Fruit fly (Drosophila melanogaster) whole organism, embryonic: Measurements from ENCODE around the gene cype.

Experiments
- CG10462 ChIP-seq: fragments of 200-800 bp; sonication (Bioruptor generic); optimal IDR thresholded peaks from 2 replicates; lab custom pipeline; 2016; ENCODE audit warnings: missing biosample characterization, missing genetic modification characterization
- CG10543 ChIP-seq: fragments of 200-800 bp; sonication (Bioruptor generic); optimal IDR thresholded peaks from 3 replicates; lab custom pipeline; 2017; ENCODE audit warnings: missing biosample characterization, mild to moderate bottlenecking, missing genetic modification characterization, moderate library complexity
- CG11247 ChIP-seq: fragments of 200-800 bp; sonication (Bioruptor generic); IDR thresholded peaks from 2 replicates; pipeline ENCODE4 v1.3.6; 2022; ENCODE audit warnings: missing biosample characterization, missing genetic modification characterization
- CG11560 ChIP-seq: fragments of 200-800 bp; sonication (Bioruptor generic); IDR thresholded peaks from 3 replicates; pipeline ENCODE4 v1.3.6; 2022; ENCODE audit warnings: missing biosample characterization, missing genetic modification characterization
- CG1233 ChIP-seq: fragments of 200-800 bp; sonication (Bioruptor generic); optimal IDR thresholded peaks from 4 replicates; lab custom pipeline; 2018; ENCODE audit warnings: missing biosample characterization, mild to moderate bottlenecking, missing genetic modification characterization
- CG12391 ChIP-seq: fragments of 200-800 bp; sonication (Bioruptor generic); optimal IDR thresholded peaks from 3 replicates; lab custom pipeline; 2018; ENCODE audit warnings: missing biosample characterization, mild to moderate bottlenecking, missing genetic modification characterization, moderate library complexity
- CG12659 ChIP-seq: fragments of 200-800 bp; sonication (Bioruptor generic); optimal IDR thresholded peaks from 3 replicates; lab custom pipeline; 2017; ENCODE audit warnings: mild to moderate bottlenecking, missing biosample characterization, missing genetic modification reagents, missing genetic modification characterization
- CG12942 ChIP-seq: fragments of 200-800 bp; sonication (Bioruptor generic); optimal IDR thresholded peaks from 3 replicates; lab custom pipeline; 2016; ENCODE audit warnings: missing biosample characterization, missing genetic modification characterization
- CG13287 ChIP-seq: fragments of 200-800 bp; sonication (Bioruptor generic); IDR thresholded peaks from 2 replicates; pipeline ENCODE4 v1.3.6; 2022; ENCODE audit warnings: missing biosample characterization, missing genetic modification characterization; ENCODE audit not compliant: partially characterized antibody
- CG14860 ChIP-seq: fragments of 200-800 bp; sonication (Bioruptor generic); IDR thresholded peaks from 3 replicates; pipeline ENCODE4 v1.3.6; 2022; ENCODE audit warnings: missing biosample characterization, missing genetic modification characterization; ENCODE audit not compliant: partially characterized antibody
- CG1529 ChIP-seq: fragments of 200-800 bp; sonication (Bioruptor generic); optimal IDR thresholded peaks from 3 replicates; lab custom pipeline; 2018; ENCODE audit warnings: missing biosample characterization, missing genetic modification characterization
- CG17612 ChIP-seq: fragments of 200-800 bp; sonication (Bioruptor generic); IDR thresholded peaks from 2 replicates; pipeline ENCODE4 v1.3.6; 2022; ENCODE audit warnings: missing biosample characterization, missing genetic modification characterization
- CG17802 ChIP-seq: fragments of 200-800 bp; sonication (Bioruptor generic); optimal IDR thresholded peaks from 2 replicates; lab custom pipeline; 2018; ENCODE audit warnings: missing biosample characterization, mild to moderate bottlenecking, missing genetic modification characterization, moderate library complexity
- CG1832 ChIP-seq: fragments of 200-800 bp; sonication (Bioruptor generic); optimal IDR thresholded peaks from 2 replicates; lab custom pipeline; 2017; ENCODE audit warnings: missing biosample characterization, mild to moderate bottlenecking, missing genetic modification characterization, inconsistent platforms
- CG2116 ChIP-seq: fragments of 200-800 bp; sonication (Bioruptor generic); optimal IDR thresholded peaks from 3 replicates; lab custom pipeline; 2018; ENCODE audit warnings: missing biosample characterization, mild to moderate bottlenecking, missing genetic modification characterization
- CG2875 ChIP-seq: fragments of 200-800 bp; sonication (Bioruptor generic); optimal IDR thresholded peaks from 2 replicates; lab custom pipeline; 2017; ENCODE audit warnings: missing biosample characterization, mild to moderate bottlenecking, missing genetic modification characterization, missing genetic modification reagents
- CG3065 ChIP-seq: fragments of 200-800 bp; sonication (Bioruptor generic); optimal IDR thresholded peaks from 2 replicates; lab custom pipeline; 2016; ENCODE audit warnings: missing biosample characterization, missing genetic modification characterization
- CG31441 ChIP-seq: fragments of 200-800 bp; sonication (Bioruptor generic); IDR thresholded peaks from 2 replicates; pipeline ENCODE4 v1.3.6; 2022; ENCODE audit warnings: missing biosample characterization, missing genetic modification characterization
- CG32532 ChIP-seq: fragments of 200-800 bp; sonication (Bioruptor generic); IDR thresholded peaks from 2 replicates; pipeline ENCODE4 v1.3.6; 2022; ENCODE audit warnings: missing biosample characterization, missing genetic modification characterization
- CG33213 ChIP-seq: fragments of 200-800 bp; sonication (Bioruptor generic); optimal IDR thresholded peaks from 3 replicates; lab custom pipeline; 2016; ENCODE audit warnings: missing biosample characterization, missing genetic modification characterization
- CG33557 ChIP-seq: fragments of 200-800 bp; sonication (Bioruptor generic); optimal IDR thresholded peaks from 2 replicates; lab custom pipeline; 2019; ENCODE audit warnings: missing biosample characterization, mild to moderate bottlenecking, missing genetic modification characterization, moderate library complexity
- CG6683 ChIP-seq: fragments of 200-800 bp; sonication (Bioruptor generic); optimal IDR thresholded peaks from 2 replicates; lab custom pipeline; 2017; ENCODE audit warnings: missing biosample characterization, mild to moderate bottlenecking, missing genetic modification characterization, missing genetic modification reagents
- CG6854 ChIP-seq: fragments of 200-800 bp; sonication (Bioruptor generic); optimal IDR thresholded peaks from 3 replicates; lab custom pipeline; 2017; ENCODE audit warnings: missing biosample characterization, mild to moderate bottlenecking, missing genetic modification characterization
- CG8478 ChIP-seq: fragments of >200 bp; optimal IDR thresholded peaks from 2 replicates; lab custom pipeline; 2018
- CG8944 ChIP-seq: fragments of 200-800 bp; sonication (Bioruptor generic); optimal IDR thresholded peaks from 3 replicates; lab custom pipeline; 2016; ENCODE audit warnings: missing biosample characterization, missing genetic modification characterization
- Fer2 ChIP-seq: fragments of 200-800 bp; sonication (Bioruptor generic); optimal IDR thresholded peaks from 2 replicates; lab custom pipeline; 2018; ENCODE audit warnings: missing biosample characterization, mild to moderate bottlenecking, missing genetic modification characterization, moderate library complexity
- Hey ChIP-seq: fragments of 200-800 bp; sonication (Bioruptor generic); optimal IDR thresholded peaks from 3 replicates; lab custom pipeline; 2018; ENCODE audit warnings: missing biosample characterization, mild to moderate bottlenecking, missing genetic modification characterization
- Hmr ChIP-seq: fragments of 200-800 bp; sonication (Bioruptor generic); optimal IDR thresholded peaks from 3 replicates; lab custom pipeline; 2017; ENCODE audit warnings: mild to moderate bottlenecking, missing biosample characterization, missing genetic modification reagents, missing genetic modification characterization
- Hmx ChIP-seq: fragments of 200-800 bp; sonication (Bioruptor generic); optimal IDR thresholded peaks from 2 replicates; lab custom pipeline; 2016; ENCODE audit warnings: missing biosample characterization, missing genetic modification characterization
- Lim3 ChIP-seq: fragments of 200-800 bp; sonication (Bioruptor generic); IDR thresholded peaks from 2 replicates; pipeline ENCODE4 v1.3.6; 2022; ENCODE audit warnings: missing biosample characterization, missing genetic modification characterization
- NK7.1 ChIP-seq: fragments of 200-800 bp; sonication (Bioruptor generic); optimal IDR thresholded peaks from 3 replicates; lab custom pipeline; 2016; ENCODE audit warnings: missing biosample characterization, missing genetic modification characterization
- Oaz ChIP-seq: fragments of 200-800 bp; sonication (Bioruptor generic); IDR thresholded peaks from 2 replicates; pipeline ENCODE4 v1.3.6; 2022; ENCODE audit warnings: missing biosample characterization, missing genetic modification characterization
- ato ChIP-seq: fragments of 200-800 bp; sonication (Bioruptor generic); IDR thresholded peaks from 2 replicates; pipeline ENCODE4 v1.3.6; 2022; ENCODE audit warnings: missing biosample characterization, missing genetic modification characterization; ENCODE audit not compliant: partially characterized antibody
- chif ChIP-seq, 2 experiments: fragments of 200-800 bp; sonication (Bioruptor generic); optimal IDR thresholded peaks; 3 replicates each; lab custom pipeline; 2016; ENCODE audit warnings: missing biosample characterization in 2 of 2, missing genetic modification characterization in 2 of 2
- cwo ChIP-seq: fragments of 200-800 bp; sonication (Bioruptor generic); optimal IDR thresholded peaks from 3 replicates; lab custom pipeline; 2017; ENCODE audit warnings: missing biosample characterization, missing genetic modification characterization, mild to moderate bottlenecking, moderate library complexity, missing genetic modification reagents
- disco-r ChIP-seq: fragments of 200-800 bp; sonication (Bioruptor generic); optimal IDR thresholded peaks from 2 replicates; lab custom pipeline; 2016; ENCODE audit warnings: missing biosample characterization, missing genetic modification characterization
- dmrt99B ChIP-seq: fragments of 200-800 bp; sonication (Bioruptor generic); optimal IDR thresholded peaks from 2 replicates; lab custom pipeline; 2018; ENCODE audit warnings: missing biosample characterization, mild to moderate bottlenecking, missing genetic modification characterization, moderate library complexity
- fd3F ChIP-seq: fragments of 200-800 bp; sonication (Bioruptor generic); optimal IDR thresholded peaks from 2 replicates; lab custom pipeline; 2018; ENCODE audit warnings: missing biosample characterization, mild to moderate bottlenecking, missing genetic modification characterization, moderate library complexity
- gcm ChIP-seq: fragments of 200-800 bp; sonication (Bioruptor generic); optimal IDR thresholded peaks from 2 replicates; lab custom pipeline; 2019; ENCODE audit warnings: missing biosample characterization, mild to moderate bottlenecking, missing genetic modification characterization, moderate library complexity
- gcm2 ChIP-seq: fragments of 200-800 bp; sonication (Bioruptor generic); optimal IDR thresholded peaks from 2 replicates; lab custom pipeline; 2016; ENCODE audit warnings: missing biosample characterization, missing genetic modification characterization
- hb ChIP-seq: fragments of 200-800 bp; sonication (Bioruptor generic); IDR thresholded peaks from 3 replicates; pipeline ENCODE4 v1.3.6; 2022; ENCODE audit warnings: missing biosample characterization, missing genetic modification characterization; ENCODE audit not compliant: partially characterized antibody
- oc ChIP-seq: fragments of 200-800 bp; sonication (Bioruptor generic); optimal IDR thresholded peaks from 2 replicates; lab custom pipeline; 2018; ENCODE audit warnings: missing biosample characterization, mild to moderate bottlenecking, missing genetic modification characterization, moderate library complexity
- pnt ChIP-seq: fragments of 200-800 bp; sonication (Bioruptor generic); optimal IDR thresholded peaks from 3 replicates; lab custom pipeline; 2016; ENCODE audit warnings: missing biosample characterization, missing genetic modification characterization
- sd ChIP-seq: fragments of 200-800 bp; sonication (Bioruptor generic); optimal IDR thresholded peaks from 3 replicates; lab custom pipeline; 2018; ENCODE audit warnings: missing biosample characterization, mild to moderate bottlenecking, missing genetic modification characterization, moderate library complexity
- shn ChIP-seq: fragments of 200-800 bp; sonication (Bioruptor generic); optimal IDR thresholded peaks from 3 replicates; lab custom pipeline; 2016; ENCODE audit warnings: missing biosample characterization, missing genetic modification characterization
- slbo ChIP-seq: fragments of 200-800 bp; sonication (Bioruptor generic); IDR thresholded peaks from 2 replicates; pipeline ENCODE4 v1.3.6; 2022; ENCODE audit warnings: missing biosample characterization, missing genetic modification characterization
- sqz ChIP-seq: fragments of 200-800 bp; sonication (Bioruptor generic); optimal IDR thresholded peaks from 3 replicates; lab custom pipeline; 2018; ENCODE audit warnings: missing biosample characterization, mild to moderate bottlenecking, missing genetic modification characterization
- ssp ChIP-seq: fragments of 200-800 bp; sonication (Bioruptor generic); IDR thresholded peaks from 2 replicates; pipeline ENCODE4 v1.3.6; 2022; ENCODE audit warnings: missing biosample characterization, missing genetic modification characterization
- tio ChIP-seq: fragments of 200-800 bp; sonication (Bioruptor generic); optimal IDR thresholded peaks from 2 replicates; lab custom pipeline; 2017; ENCODE audit warnings: missing biosample characterization, missing genetic modification characterization, inconsistent platforms
- unpg ChIP-seq: fragments of 200-800 bp; sonication (Bioruptor generic); optimal IDR thresholded peaks from 3 replicates; lab custom pipeline; 2018; ENCODE audit warnings: missing biosample characterization, mild to moderate bottlenecking, missing genetic modification characterization, moderate library complexity

cype gene

DNA sequence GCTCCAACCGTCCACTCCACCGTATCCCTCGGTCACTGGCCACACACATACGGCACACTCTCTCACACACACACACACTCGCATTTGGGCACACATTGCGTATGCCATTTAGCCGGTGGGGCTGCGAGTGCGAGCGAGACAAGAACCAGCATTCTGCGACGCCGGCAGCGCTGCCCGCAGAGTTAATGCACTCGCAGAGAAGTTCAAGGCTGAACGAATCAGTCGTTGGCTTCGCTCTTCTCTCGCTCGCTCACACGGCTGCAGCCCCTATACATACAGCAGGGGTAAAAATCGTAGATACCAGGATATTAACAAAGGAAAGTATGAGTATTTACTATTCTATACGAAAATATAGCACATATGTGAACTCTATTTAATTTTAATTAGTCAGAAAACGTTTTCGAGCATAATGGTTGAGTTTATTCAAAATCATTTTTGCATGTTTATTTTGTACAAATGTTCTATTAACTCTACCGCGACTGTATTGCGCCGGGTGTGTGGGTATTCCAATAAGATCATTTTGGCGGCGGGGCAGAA, 34.0 kb upstream of the cype start (continued):
- TF ChIP-seq NK7.1 (GFP tag; lab: Kevin White, UChicago) (peak; percentile 26), CG3065 (GFP tag; lab: Kevin White, UChicago) (no peak), CG11560 (0 out of 3 replicates have a peak, but pooled peaks have one; percentile 10), hb (GFP tag; lab: Robert Waterston, UW) (no peak), unpg (GFP tag; lab: Kevin White, UChicago) (peak; percentile 85), CG8944 (GFP tag; lab: Kevin White, UChicago) (peak; percentile 27), oc (tag; lab: Kevin White, UChicago) (peak; percentile 66), CG6683 (peak; percentile 39), CG8478 (lab: Kevin White, UChicago) (peak; percentile 73), shn (GFP tag; lab: Kevin White, UChicago) (peak; percentile 21), CG31441 (GFP tag; lab: Robert Waterston, UW) (peak; percentile 82), CG32532 (GFP tag; lab: Robert Waterston, UW) (peak; percentile 56; the same call in 1 of the 2 replicates), CG33213 (GFP tag; lab: Kevin White, UChicago) (peak; percentile 7), CG13287 (no peak), CG14860 (GFP tag; lab: Robert Waterston, UW) (no peak), CG10543 (GFP tag; lab: Kevin White, UChicago) (no peak), sd (tag; lab: Kevin White, UChicago) (peak; percentile 36), CG12942 (GFP tag; lab: Kevin White, UChicago) (peak; percentile 54), CG11247 (no peak), CG17802 (tag; lab: Kevin White, UChicago) (peak; percentile 47), CG1529 (GFP tag; lab: Kevin White, UChicago) (peak; percentile 45), disco-r (GFP tag; lab: Kevin White, UChicago) (no peak), gcm (peak; percentile 91), Oaz (GFP tag; lab: Robert Waterston, UW) (no peak), slbo (GFP tag; lab: Robert Waterston, UW) (peak; percentile 53; the same call in 1 of the 2 replicates), sqz (GFP tag; lab: Kevin White, UChicago) (peak; percentile 62), CG1233 (GFP tag; lab: Kevin White, UChicago) (peak; percentile 63), chif (GFP tag; optimal IDR thresholded peaks at IDR 0.05; lab: Kevin White, UChicago) (peak; percentile 74), gcm2 (GFP tag; lab: Kevin White, UChicago) (peak; percentile 35), fd3F (GFP tag; lab: Kevin White, UChicago) (no peak), CG1832 (GFP tag; lab: Kevin White, UChicago) (peak; percentile 79), pnt (GFP tag; lab: Kevin White, UChicago) (peak; percentile 76), CG2116 (GFP tag; lab: Kevin White, UChicago) (peak; percentile 23), Hmx (GFP tag; lab: Kevin White, UChicago) (no peak), cwo (peak; percentile 58), CG12391 (peak; percentile 86), dmrt99B (tag; lab: Kevin White, UChicago) (peak; percentile 81), CG6854 (GFP tag; lab: Kevin White, UChicago) (peak; percentile 6), Hmr (GFP tag; lab: Kevin White, UChicago) (peak; percentile 53), Hey (tag; lab: Kevin White, UChicago) (no peak), CG33557 (GFP tag; lab: Kevin White, UChicago) (peak; percentile 83), CG12659 (GFP tag; lab: Kevin White, UChicago) (peak; percentile 60), Lim3 (GFP tag; lab: Robert Waterston, UW) (no peak), CG17612 (GFP tag; lab: Robert Waterston, UW) (no peak), Fer2 (no peak), tio (GFP tag; lab: Kevin White, UChicago) (peak; percentile 68), CG10462 (GFP tag; lab: Kevin White, UChicago) (peak; percentile 74), ato (GFP tag; lab: Robert Waterston, UW) (no peak), CG2875 (GFP tag; lab: Kevin White, UChicago) (peak; percentile 55), ssp (GFP tag; lab: Robert Waterston, UW) (peak; percentile 66)
